Fruit fly (Drosophila melanogaster): ENCODE measurements around the gene Agpat1.

Agpat1 gene

DNA sequence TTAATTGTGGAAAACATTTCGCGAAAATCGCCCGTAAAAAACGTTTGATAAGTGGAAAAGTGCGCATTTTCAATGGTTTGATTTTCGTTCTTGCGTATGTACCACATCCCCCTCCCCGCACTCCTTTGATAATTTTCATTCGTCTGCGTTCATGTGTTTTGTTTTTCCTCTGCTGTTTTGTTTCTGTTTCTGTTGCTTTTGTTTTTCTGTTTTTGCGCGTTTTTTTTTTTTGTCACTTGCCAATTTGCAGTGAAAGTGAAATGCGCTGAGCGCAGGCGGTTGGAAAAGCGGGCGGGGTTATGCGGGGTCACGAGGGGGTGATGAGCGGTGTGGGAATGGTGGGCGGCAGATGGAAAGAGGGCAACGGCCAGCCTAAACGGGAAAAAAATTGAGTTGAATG is 21.8 kb upstream of the Agpat1 start:
- TF ChIP-seq usp (GFP tag; optimal IDR thresholded peaks at IDR 0.05) (no peak), CG8478 (optimal IDR thresholded peaks at IDR 0.05) (no peak), Dll (optimal IDR thresholded peaks at IDR 0.05) (no peak), psq (optimal IDR thresholded peaks at IDR 0.05) (no peak), pan (optimal IDR thresholded peaks at IDR 0.05) (no peak), EcR (GFP tag; optimal IDR thresholded peaks at IDR 0.05) (no peak)

DNA sequence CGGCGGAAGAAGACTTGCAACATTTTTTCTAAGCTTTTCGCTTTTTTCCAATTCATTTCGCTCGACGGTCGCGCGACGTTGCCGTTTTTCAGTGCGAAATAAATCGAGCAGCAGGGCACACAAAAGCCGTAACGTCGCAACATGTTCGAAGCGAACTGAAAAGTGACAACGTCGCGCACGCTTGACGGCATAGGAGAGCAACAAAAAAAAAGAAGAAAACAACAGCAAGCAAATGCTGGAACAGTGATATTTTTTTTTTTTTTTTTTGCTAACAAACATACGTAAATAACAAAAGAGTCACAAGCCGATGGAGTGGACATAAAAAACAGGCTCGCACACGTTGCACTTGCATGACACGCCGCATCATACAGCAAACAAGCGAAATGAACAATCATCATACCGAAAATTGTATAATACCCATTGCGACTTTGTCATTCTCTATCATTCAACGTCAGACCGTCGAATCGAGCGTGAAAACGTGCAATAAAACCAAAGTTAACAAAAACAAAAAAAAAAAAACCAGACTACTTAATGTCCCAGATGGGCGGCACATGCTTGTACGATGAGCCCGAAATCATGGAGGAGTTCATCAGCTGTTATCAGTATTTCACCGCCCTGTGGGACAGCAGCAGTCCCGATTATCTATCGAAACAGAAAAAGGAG is 20.9 kb upstream of the Agpat1 start, which contains the start of gene CG4004:
Gene CG4004, plus strand, starts transcription at position 187 of the 663 bp plus-strand sequence.
- no peak for TF ChIP-seq CG8478 (optimal IDR thresholded peaks at IDR 0.05)
- TF ChIP-seq Dll (optimal IDR thresholded peaks at IDR 0.05) = no peak
- TF ChIP-seq psq (optimal IDR thresholded peaks at IDR 0.05) = no peak
- TF ChIP-seq EcR (GFP tag; optimal IDR thresholded peaks at IDR 0.05) = no peak
- no peak for TF ChIP-seq pan (optimal IDR thresholded peaks at IDR 0.05)
- no peak for TF ChIP-seq usp (GFP tag; optimal IDR thresholded peaks at IDR 0.05)

DNA sequence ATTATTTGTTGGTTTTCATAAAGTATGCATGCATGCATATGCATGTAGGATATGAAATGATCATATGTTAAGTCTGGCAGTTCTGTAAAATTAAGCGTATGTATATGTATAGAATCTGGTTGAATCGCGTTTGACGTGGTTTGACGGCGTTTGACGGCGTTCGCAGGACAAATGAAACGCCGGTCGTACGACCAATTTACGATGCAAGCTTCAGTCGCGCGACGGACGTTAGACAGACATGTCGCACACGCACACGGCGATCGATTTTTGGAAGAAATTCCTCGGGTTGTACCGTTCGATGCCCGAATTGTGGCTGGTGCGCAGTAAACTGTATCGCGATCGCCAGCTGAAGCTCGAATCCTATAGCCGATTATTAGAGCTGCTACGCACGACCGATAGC is 19.9 kb upstream of the Agpat1 start:
- TF ChIP-seq EcR (GFP tag; optimal IDR thresholded peaks at IDR 0.05) = no peak

DNA sequence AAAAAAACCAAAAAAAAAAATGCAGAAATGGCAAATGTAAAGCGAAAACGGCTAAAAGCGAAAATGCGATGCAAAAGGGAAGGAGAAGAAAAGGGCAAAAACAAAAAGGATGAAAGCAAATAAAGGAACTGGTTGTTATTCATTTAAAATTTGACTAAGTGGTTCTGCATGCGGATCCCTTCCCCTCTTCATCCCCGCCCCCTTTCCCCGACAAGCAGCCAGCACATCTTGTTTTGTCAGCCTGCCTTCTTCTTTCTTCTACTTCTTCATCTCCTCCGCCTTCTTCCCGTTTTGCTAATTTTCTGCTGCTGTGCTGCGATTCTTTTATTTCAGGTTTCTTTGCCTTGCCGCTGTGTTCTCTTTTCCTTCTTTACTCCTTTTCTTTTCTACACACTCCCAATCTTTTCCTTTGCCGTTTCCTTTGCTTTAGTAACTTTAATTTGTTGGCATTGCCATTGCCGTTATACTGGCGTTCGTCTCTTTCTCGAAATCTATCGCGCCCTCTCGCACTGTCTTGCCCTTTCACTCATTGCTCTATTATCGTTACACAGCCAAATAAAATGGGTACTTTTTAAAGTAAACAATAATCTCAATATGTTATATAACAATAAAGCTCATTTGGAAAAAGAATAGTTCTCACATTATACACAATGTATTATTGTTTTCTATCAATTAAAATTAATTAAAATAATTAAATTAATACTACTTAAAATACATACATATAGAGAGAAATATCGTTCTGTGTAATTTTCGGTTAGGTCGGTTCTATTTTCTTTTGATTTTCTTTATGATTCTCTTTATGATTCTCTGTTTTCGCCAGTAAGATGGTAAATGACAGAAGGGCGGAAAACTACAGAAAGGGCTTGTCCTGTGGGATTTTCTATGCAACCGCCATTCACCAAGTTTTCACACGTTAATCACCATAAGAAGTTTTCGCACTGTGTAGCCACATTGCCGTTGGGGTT is 17.0 kb upstream of the Agpat1 start:
- no peak for TF ChIP-seq pan (optimal IDR thresholded peaks at IDR 0.05)
- TF ChIP-seq CG8478 (optimal IDR thresholded peaks at IDR 0.05) = no peak
- TF ChIP-seq usp (GFP tag; optimal IDR thresholded peaks at IDR 0.05) = no peak
- no peak for TF ChIP-seq psq (optimal IDR thresholded peaks at IDR 0.05)
- no peak for TF ChIP-seq Dll (optimal IDR thresholded peaks at IDR 0.05)
- TF ChIP-seq EcR (GFP tag; optimal IDR thresholded peaks at IDR 0.05) = no peak

DNA sequence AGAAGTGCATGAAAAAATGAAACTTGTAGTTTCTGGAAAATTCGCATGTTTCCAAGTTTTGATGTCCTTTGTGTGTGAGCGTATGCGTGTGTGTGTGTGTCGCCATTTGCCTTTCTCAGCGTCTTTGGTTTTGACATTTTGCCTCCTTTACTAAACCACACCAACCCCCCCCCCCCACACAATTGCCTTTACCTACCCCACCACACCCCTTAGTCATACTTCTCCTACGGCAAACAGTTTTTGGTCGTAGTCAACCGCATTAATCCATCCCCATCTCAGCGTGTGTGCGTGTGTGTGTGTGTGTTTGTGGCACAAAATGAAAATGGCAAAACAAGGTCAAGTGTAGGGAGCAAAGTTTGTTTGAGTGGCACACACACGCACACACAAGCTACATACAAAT is 16.1 kb upstream of the Agpat1 start:
- TF ChIP-seq EcR (GFP tag; optimal IDR thresholded peaks at IDR 0.05) (no peak), usp (GFP tag; optimal IDR thresholded peaks at IDR 0.05) (no peak), psq (optimal IDR thresholded peaks at IDR 0.05) (no peak), CG8478 (optimal IDR thresholded peaks at IDR 0.05) (no peak), Dll (optimal IDR thresholded peaks at IDR 0.05) (no peak), pan (optimal IDR thresholded peaks at IDR 0.05) (no peak)

DNA sequence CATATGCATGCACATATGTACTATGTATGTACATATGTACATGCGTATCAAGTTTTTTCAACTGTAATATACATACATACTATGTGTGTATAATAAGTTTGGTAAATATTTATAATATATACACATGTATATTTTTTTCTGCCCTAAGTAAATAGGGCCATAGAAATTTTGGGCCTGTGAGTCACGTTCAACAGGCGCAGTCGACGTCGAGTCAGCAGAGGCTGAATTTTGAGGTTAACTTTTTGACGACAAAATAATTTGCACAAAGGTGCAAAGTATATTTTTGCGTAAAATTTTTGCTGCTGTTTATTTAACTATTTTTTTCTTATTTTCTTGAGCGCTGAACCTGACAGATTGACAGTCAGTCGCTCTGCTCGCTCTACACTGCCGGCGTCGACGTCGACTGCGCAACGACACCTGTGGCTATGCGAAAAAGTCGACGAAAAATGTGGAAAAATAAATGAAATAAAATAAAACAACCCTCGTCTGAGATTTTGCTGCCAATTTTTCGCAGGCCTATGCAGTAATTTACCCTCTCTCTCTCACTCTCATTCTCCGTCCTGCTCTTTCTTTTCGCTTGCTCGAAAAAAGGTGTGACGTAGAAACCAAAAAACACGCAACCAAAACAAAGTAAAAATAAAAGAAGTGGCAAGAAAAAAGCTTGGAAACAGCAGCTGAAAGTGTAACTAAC is 15.0 kb upstream of the Agpat1 start:
- TF ChIP-seq CG8478 (optimal IDR thresholded peaks at IDR 0.05) = peak; percentile 17
- no peak for TF ChIP-seq Dll (optimal IDR thresholded peaks at IDR 0.05)

DNA sequence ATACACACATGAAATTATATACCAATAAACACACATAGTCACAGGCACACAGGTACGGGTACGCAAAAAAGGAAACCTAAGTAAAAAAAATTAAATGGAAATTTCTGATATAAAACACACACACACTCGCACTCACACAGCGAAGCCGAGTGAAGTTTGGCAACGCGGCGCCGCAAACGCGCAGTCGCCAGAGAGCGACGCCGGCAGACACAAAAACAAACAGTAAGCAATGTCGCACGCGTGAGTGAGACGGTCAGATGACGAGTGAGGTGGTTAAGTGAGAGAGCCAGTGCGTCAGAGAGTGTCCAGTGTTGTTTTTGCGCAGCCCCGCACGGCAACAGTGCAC is 14.5 kb upstream of the Agpat1 start:
- TF ChIP-seq Dll (optimal IDR thresholded peaks at IDR 0.05) = no peak
- TF ChIP-seq psq (optimal IDR thresholded peaks at IDR 0.05) = no peak
- TF ChIP-seq usp (GFP tag; optimal IDR thresholded peaks at IDR 0.05) = no peak
- no peak for TF ChIP-seq EcR (GFP tag; optimal IDR thresholded peaks at IDR 0.05)
- TF ChIP-seq pan (optimal IDR thresholded peaks at IDR 0.05) = no peak
- no peak for TF ChIP-seq CG8478 (optimal IDR thresholded peaks at IDR 0.05)

DNA sequence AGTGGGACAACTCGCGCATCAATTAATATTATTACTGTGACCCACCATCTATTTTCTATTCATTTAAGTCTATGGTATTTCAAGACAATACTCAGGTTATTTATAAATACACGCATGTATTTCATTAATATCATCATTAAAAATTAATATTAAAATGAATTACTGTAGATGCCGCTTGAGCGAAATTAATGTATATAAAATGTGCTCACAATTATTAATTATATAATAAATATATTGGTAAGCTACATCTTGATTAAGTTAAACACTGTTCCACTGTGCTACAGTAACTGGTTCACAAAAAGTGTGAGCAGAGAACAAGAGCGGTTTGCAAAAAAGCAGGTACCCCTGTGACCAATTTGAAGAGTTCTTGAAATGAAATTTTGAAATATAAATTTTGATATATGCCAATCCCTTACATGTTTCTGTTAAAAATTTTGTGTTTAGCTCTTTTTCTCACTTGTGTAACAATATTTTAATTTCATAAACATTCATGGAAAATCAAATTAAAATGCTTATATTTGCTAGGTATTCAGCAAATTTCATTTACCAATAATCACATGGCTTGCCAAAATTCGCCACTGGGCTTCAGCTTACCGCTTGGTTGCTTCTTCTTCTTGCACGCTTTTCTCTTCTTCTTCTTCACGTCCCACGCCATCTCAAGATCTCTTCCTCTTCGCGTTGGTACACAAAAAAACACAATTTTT is 14.0 kb upstream of the Agpat1 start:
- TF ChIP-seq pan (optimal IDR thresholded peaks at IDR 0.05) = no peak
- no peak for TF ChIP-seq CG8478 (optimal IDR thresholded peaks at IDR 0.05)
- TF ChIP-seq usp (GFP tag; optimal IDR thresholded peaks at IDR 0.05) = no peak
- TF ChIP-seq Dll (optimal IDR thresholded peaks at IDR 0.05) = no peak
- no peak for TF ChIP-seq psq (optimal IDR thresholded peaks at IDR 0.05)
- no peak for TF ChIP-seq EcR (GFP tag; optimal IDR thresholded peaks at IDR 0.05)

DNA sequence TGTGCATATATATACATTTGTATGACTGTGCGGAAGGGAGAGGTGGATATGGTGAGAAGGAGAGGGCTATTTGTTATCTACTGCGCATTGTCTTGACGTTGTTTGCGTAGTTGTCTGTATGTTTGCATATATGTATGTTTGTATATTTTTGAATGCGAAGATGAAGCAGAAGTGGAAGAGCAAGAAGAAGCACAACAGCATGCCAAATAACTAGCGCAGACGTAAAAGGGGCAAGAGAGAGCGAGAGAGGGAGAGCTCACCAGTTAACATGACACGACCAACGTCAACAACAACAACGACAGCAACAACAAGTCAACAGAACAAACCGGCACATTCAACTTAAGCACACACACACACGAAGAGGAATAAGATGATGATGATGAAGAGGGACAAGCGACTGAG is 13.3 kb upstream of the Agpat1 start:
- TF ChIP-seq usp (GFP tag; optimal IDR thresholded peaks at IDR 0.05) (no peak), pan (optimal IDR thresholded peaks at IDR 0.05) (no peak), EcR (GFP tag; optimal IDR thresholded peaks at IDR 0.05) (peak in 1 of 2 experiments; percentile 85)

DNA sequence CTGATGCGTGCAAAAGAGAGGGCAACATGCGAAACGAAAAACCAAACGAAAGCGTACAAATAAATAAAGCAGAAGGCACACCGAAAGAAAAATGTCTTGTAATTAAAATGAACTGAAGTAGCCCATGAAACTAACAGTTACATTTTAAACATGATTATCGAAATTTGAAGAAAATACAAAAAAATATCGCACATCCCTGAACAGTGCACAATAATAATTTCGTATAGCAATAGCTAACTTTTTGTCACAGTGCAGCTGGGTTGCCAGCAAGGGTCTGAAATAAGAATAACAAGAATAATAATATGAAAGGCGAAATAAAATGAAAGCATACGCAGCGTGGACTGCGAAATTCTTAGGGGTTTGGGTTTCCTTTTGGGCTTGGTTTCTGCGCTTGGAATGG is 12.9 kb upstream of the Agpat1 start:
- TF ChIP-seq EcR (GFP tag; optimal IDR thresholded peaks at IDR 0.05) (peak in 1 of 2 experiments; percentile 57), pan (optimal IDR thresholded peaks at IDR 0.05) (no peak), psq (optimal IDR thresholded peaks at IDR 0.05) (no peak), CG8478 (optimal IDR thresholded peaks at IDR 0.05) (peak; percentile 62), usp (GFP tag; optimal IDR thresholded peaks at IDR 0.05) (no peak), Dll (optimal IDR thresholded peaks at IDR 0.05) (no peak)

DNA sequence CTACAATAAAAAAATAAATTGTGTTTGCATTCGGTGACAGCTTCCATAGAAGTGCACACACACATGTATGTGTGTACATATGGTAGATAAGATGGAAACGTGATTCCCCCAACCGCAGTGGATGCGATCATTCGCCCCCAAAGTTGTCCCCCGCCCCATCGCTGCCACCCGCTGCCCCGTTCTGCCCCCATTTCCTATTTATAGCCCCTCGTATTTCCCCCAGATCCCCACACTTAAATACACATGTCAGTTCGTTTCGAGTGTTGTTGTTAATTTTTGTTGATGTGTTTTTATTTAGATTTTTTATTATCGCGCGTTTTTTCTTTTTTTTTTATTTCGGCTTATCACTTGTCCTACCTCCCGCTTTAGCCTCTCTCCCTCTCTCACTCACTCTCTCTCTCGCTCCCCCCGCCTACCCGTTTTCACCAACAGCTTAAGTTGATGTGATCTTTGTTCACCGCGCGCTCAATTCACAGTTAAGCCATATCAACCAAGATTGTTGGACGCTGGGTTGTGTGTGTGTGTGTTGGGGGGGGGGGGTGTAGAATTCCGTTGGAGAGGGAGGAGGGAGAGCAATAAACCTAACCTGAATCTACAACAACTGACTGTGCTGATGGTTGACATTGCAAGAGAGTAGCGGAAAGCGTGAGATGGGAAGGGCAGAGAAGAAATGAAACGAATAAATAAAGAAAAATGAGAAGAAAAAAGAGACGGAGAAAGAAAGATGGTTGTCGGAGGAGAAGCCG is 11.3 kb upstream of the Agpat1 start:
- TF ChIP-seq CG8478 (optimal IDR thresholded peaks at IDR 0.05) (no peak), EcR (GFP tag; optimal IDR thresholded peaks at IDR 0.05) (peak in 1 of 2 experiments; percentile 65), Dll (optimal IDR thresholded peaks at IDR 0.05) (peak; percentile 63)
